Comparison of ENCODE assay signal across 4 fruit fly cellular contexts in the genomic region with DNA sequence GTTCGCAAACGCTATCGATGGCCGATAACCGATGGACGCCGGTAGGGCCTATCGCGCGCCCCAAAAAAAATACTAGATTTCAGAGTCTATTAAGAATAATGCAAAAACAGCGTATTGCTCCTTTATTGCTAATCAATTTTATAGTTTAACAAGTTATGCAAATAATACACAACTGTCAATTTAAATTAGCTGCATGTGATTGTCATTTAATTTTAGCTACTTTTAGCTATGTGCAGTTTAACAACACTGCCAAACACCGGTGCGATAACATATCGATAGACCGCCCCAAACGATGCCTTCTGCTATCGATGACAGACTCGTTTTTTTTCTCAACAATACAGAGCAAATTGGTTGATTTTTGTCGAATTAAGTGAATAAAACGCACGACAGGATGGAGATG.
TF ChIP-seq lines count a peak whose summit lies in the region.

A gene (minus strand): TSS at position 21 of the 400 bp plus-strand sequence.
A gene (plus strand): TSS at position 280 of the 400 bp plus-strand sequence.

TF ChIP-seq in whole organism, adult, 20 proteins besides CTCF, POLR2A, EP300 and RAD21 (continued from another document):
- TF ChIP-seq cnc (optimal IDR thresholded peaks at IDR 0.05; lab: Kevin White, UChicago) (no peak), CG14711 (tag; optimal IDR thresholded peaks at IDR 0.05; lab: Kevin White, UChicago) (peak; percentile 19), tj (GFP tag; optimal IDR thresholded peaks at IDR 0.05; lab: Kevin White, UChicago) (peak; percentile 23)
TF ChIP-seq in whole organism, adult: peak in this region for 12.

TF ChIP-seq in whole organism, embryonic, 481 proteins besides CTCF, POLR2A, EP300 and RAD21 (continued from another document and continues in another):
- no peak for TF ChIP-seq pb (GFP tag; optimal IDR thresholded peaks at IDR 0.05; lab: Kevin White, UChicago)
- no peak for TF ChIP-seq CG8290 (GFP tag; optimal IDR thresholded peaks at IDR 0.05; lab: Kevin White, UChicago)
- TF ChIP-seq CG8290 (tag; optimal IDR thresholded peaks at IDR 0.05; lab: Kevin White, UChicago), result no peak
- TF ChIP-seq Vsx1 (GFP tag; optimal IDR thresholded peaks at IDR 0.05; lab: Kevin White, UChicago), result no peak
- no peak for TF ChIP-seq Kr (GFP tag; optimal IDR thresholded peaks at IDR 0.05; lab: Kevin White, UChicago)
- no peak for TF ChIP-seq tio (GFP tag; optimal IDR thresholded peaks at IDR 0.05; lab: Kevin White, UChicago)
- no peak for TF ChIP-seq CG6175 (GFP tag; IDR thresholded peaks at IDR 0.05; lab: Robert Waterston, UW)
- no peak for TF ChIP-seq Eip74EF (GFP tag; optimal IDR thresholded peaks at IDR 0.05; lab: Kevin White, UChicago)
- TF ChIP-seq CG13424 (tag; optimal IDR thresholded peaks at IDR 0.05; lab: Kevin White, UChicago), result peak; percentile 26
- peak; percentile 74 for TF ChIP-seq Sry-β (GFP tag; optimal IDR thresholded peaks at IDR 0.05; lab: Kevin White, UChicago)
- peak; percentile 66 for TF ChIP-seq CG1603 (tag; optimal IDR thresholded peaks at IDR 0.05; lab: Kevin White, UChicago)
- no peak for TF ChIP-seq NFAT (GFP tag; IDR thresholded peaks at IDR 0.05; lab: Robert Waterston, UW)
- TF ChIP-seq disco-r (GFP tag; optimal IDR thresholded peaks at IDR 0.05; lab: Kevin White, UChicago), result no peak
- no peak for TF ChIP-seq CG33557 (GFP tag; optimal IDR thresholded peaks at IDR 0.05; lab: Kevin White, UChicago)
- TF ChIP-seq Nf-YC (tag; optimal IDR thresholded peaks at IDR 0.05; lab: Kevin White, UChicago), result peak; percentile 36
- no peak for TF ChIP-seq CG12769 (tag; optimal IDR thresholded peaks at IDR 0.05; lab: Kevin White, UChicago)
- peak; percentile 88 for TF ChIP-seq BEAF-32 (GFP tag; optimal IDR thresholded peaks at IDR 0.05; lab: Kevin White, UChicago)
- peak; percentile 78 for TF ChIP-seq CG16863 (GFP tag; optimal IDR thresholded peaks at IDR 0.05; lab: Kevin White, UChicago)
- TF ChIP-seq Lim3 (GFP tag; IDR thresholded peaks at IDR 0.05; lab: Robert Waterston, UW), result no peak
- peak; percentile 60 for TF ChIP-seq phol (tag; optimal IDR thresholded peaks at IDR 0.05; lab: Kevin White, UChicago)
- peak in 1 of 2 experiments; percentile 22 for TF ChIP-seq Pdp1 (GFP tag; optimal IDR thresholded peaks at IDR 0.05; lab: Kevin White, UChicago)
- TF ChIP-seq wdn (GFP tag; IDR thresholded peaks at IDR 0.05; lab: Robert Waterston, UW), result no peak
- no peak for TF ChIP-seq Drgx (GFP tag; IDR thresholded peaks at IDR 0.05; lab: Robert Waterston, UW)
- TF ChIP-seq tx (GFP tag; optimal IDR thresholded peaks at IDR 0.05; lab: Kevin White, UChicago), result peak; percentile 18
- no peak for TF ChIP-seq cad (GFP tag; optimal IDR thresholded peaks at IDR 0.05; lab: Kevin White, UChicago)
- TF ChIP-seq CG3838 (GFP tag; optimal IDR thresholded peaks at IDR 0.05; lab: Kevin White, UChicago), result no peak
- peak; percentile 57; the same call in 1 of the 2 replicates for TF ChIP-seq ato (GFP tag; IDR thresholded peaks at IDR 0.05; lab: Robert Waterston, UW; ENCODE audit: partially characterized antibody)
- TF ChIP-seq CG10321 (GFP tag; IDR thresholded peaks at IDR 0.05; lab: Robert Waterston, UW), result no peak
- no peak for TF ChIP-seq CG6854 (GFP tag; optimal IDR thresholded peaks at IDR 0.05; lab: Kevin White, UChicago)
- TF ChIP-seq CG16815 (GFP tag; optimal IDR thresholded peaks at IDR 0.05; lab: Kevin White, UChicago), result no peak
- TF ChIP-seq Jarid2 (GFP tag; optimal IDR thresholded peaks at IDR 0.05; lab: Kevin White, UChicago), result no peak
- TF ChIP-seq lilli (GFP tag; optimal IDR thresholded peaks at IDR 0.05; lab: Kevin White, UChicago), result peak; percentile 71
- TF ChIP-seq CG17568 (GFP tag; optimal IDR thresholded peaks at IDR 0.05; lab: Kevin White, UChicago), result no peak
- TF ChIP-seq CG3065 (GFP tag; optimal IDR thresholded peaks at IDR 0.05; lab: Kevin White, UChicago), result no peak
- peak; percentile 88 for TF ChIP-seq CG13287 (GFP tag; IDR thresholded peaks at IDR 0.05; lab: Robert Waterston, UW; ENCODE audit: partially characterized antibody)
- no peak for TF ChIP-seq CG14050 (GFP tag; IDR thresholded peaks at IDR 0.05; lab: Robert Waterston, UW)
- TF ChIP-seq exex (tag; optimal IDR thresholded peaks at IDR 0.05; lab: Kevin White, UChicago), result no peak
- TF ChIP-seq TFAM (GFP tag; optimal IDR thresholded peaks at IDR 0.05; lab: Kevin White, UChicago), result no peak
- TF ChIP-seq B-H2 (GFP tag; optimal IDR thresholded peaks at IDR 0.05; lab: Kevin White, UChicago), result no peak
- TF ChIP-seq CG10654 (GFP tag; optimal IDR thresholded peaks at IDR 0.05; lab: Kevin White, UChicago), result peak; percentile 21
- TF ChIP-seq CG11723 (GFP tag; optimal IDR thresholded peaks at IDR 0.05; lab: Kevin White, UChicago), result no peak
- TF ChIP-seq CG12299 (tag; optimal IDR thresholded peaks at IDR 0.05; lab: Kevin White, UChicago), result no peak

TF ChIP-seq in whole organism, prepupa, 60 proteins besides CTCF, POLR2A, EP300 and RAD21 (continued from another document):
- TF ChIP-seq lz (GFP tag; optimal IDR thresholded peaks at IDR 0.05; lab: Kevin White, UChicago) (peak; percentile 42), CG6276 (GFP tag; optimal IDR thresholded peaks at IDR 0.05; lab: Kevin White, UChicago) (no peak), Hr4 (GFP tag; optimal IDR thresholded peaks at IDR 0.05; lab: Kevin White, UChicago) (no peak), Eip93F (GFP tag; optimal IDR thresholded peaks at IDR 0.05; lab: Kevin White, UChicago) (no peak), acj6 (GFP tag; optimal IDR thresholded peaks at IDR 0.05; lab: Kevin White, UChicago) (peak; percentile 16), svp (GFP tag; lab: Kevin White, UChicago) (no peak), fd85E (GFP tag; optimal IDR thresholded peaks at IDR 0.05; lab: Kevin White, UChicago) (no peak), CG8119 (GFP tag; IDR thresholded peaks at IDR 0.05; lab: Robert Waterston, UW) (no peak), CG32006 (GFP tag; optimal IDR thresholded peaks at IDR 0.05; lab: Kevin White, UChicago) (no peak), CG6163 (GFP tag; IDR thresholded peaks at IDR 0.05; lab: Robert Waterston, UW) (no peak), CG16779 (tag; optimal IDR thresholded peaks at IDR 0.05; lab: Kevin White, UChicago) (no peak), cyc (GFP tag; optimal IDR thresholded peaks at IDR 0.05; lab: Kevin White, UChicago) (peak; percentile 27), CG9139 (GFP tag; optimal IDR thresholded peaks at IDR 0.05; lab: Kevin White, UChicago) (no peak), OdsH (GFP tag; optimal IDR thresholded peaks at IDR 0.05; lab: Kevin White, UChicago) (no peak), CG8319 (GFP tag; optimal IDR thresholded peaks at IDR 0.05; lab: Kevin White, UChicago) (no peak), CG3919 (GFP tag; optimal IDR thresholded peaks at IDR 0.05; lab: Kevin White, UChicago) (peak; percentile 25), CG1621 (tag; optimal IDR thresholded peaks at IDR 0.05; lab: Kevin White, UChicago) (no peak), Smox (GFP tag; optimal IDR thresholded peaks at IDR 0.05; lab: Kevin White, UChicago) (no peak)
TF ChIP-seq in whole organism, prepupa: peak in this region for 10.

TF ChIP-seq in whole organism, wandering third instar larva, 38 proteins besides CTCF, POLR2A, EP300 and RAD21 (continued from another document):
- TF ChIP-seq fru (GFP tag; optimal IDR thresholded peaks at IDR 0.05; lab: Kevin White, UChicago) (peak; percentile 49), sage (GFP tag; optimal IDR thresholded peaks at IDR 0.05; lab: Kevin White, UChicago) (no peak), dl (GFP tag; optimal IDR thresholded peaks at IDR 0.05; lab: Kevin White, UChicago; ENCODE audit: insufficient read depth in 1 of 2, partially characterized antibody in 2 of 2) (no peak), foxo (GFP tag; optimal IDR thresholded peaks at IDR 0.05; lab: Kevin White, UChicago) (peak in 1 of 2 experiments; percentile 63), dmrt93B (GFP tag; optimal IDR thresholded peaks at IDR 0.05; lab: Kevin White, UChicago) (no peak), dsf (GFP tag; optimal IDR thresholded peaks at IDR 0.05; lab: Kevin White, UChicago; ENCODE audit: borderline replicate concordance) (no peak), Dif (GFP tag; optimal IDR thresholded peaks at IDR 0.05; lab: Kevin White, UChicago; ENCODE audit: partially characterized antibody) (no peak), Jra (GFP tag; optimal IDR thresholded peaks at IDR 0.05; lab: Kevin White, UChicago) (no peak), br (GFP tag; optimal IDR thresholded peaks at IDR 0.05; lab: Kevin White, UChicago) (no peak), woc (GFP tag; optimal IDR thresholded peaks at IDR 0.05; lab: Kevin White, UChicago) (no peak), Rel (GFP tag; optimal IDR thresholded peaks at IDR 0.05; lab: Kevin White, UChicago) (no peak), Rel (tag; optimal IDR thresholded peaks at IDR 0.05; lab: Kevin White, UChicago) (no peak), Hr78 (GFP tag; optimal IDR thresholded peaks at IDR 0.05; lab: Kevin White, UChicago) (no peak), N (GFP tag; optimal IDR thresholded peaks at IDR 0.05; lab: Kevin White, UChicago) (no peak), sv (GFP tag; optimal IDR thresholded peaks at IDR 0.05; lab: Kevin White, UChicago) (peak; percentile 8)
